Fruit fly (Drosophila melanogaster): ENCODE measurements around the gene CG13085.
A peak's percentile ranks its signal among the peaks of the same experiment; 100 is the strongest.

Gene CG13085

dm6 chr2L:19432424-19433015 lies 8.7 kb downstream of the CG13085 start, which contains the start of gene Rab9:
Gene Rab9 (plus strand): TSS chr2L:19432574.
- TF ChIP-seq EcR (GFP tag; optimal IDR thresholded peaks at IDR 0.05) (no peak), usp (GFP tag; optimal IDR thresholded peaks at IDR 0.05) (no peak), CG8478 (optimal IDR thresholded peaks at IDR 0.05) (no peak), Dll (optimal IDR thresholded peaks at IDR 0.05) (no peak), psq (optimal IDR thresholded peaks at IDR 0.05) (no peak), pan (optimal IDR thresholded peaks at IDR 0.05) (no peak)

dm6 chr2L:19433292-19433691 lies 9.4 kb downstream of the CG13085 start:
- TF ChIP-seq CG8478 (optimal IDR thresholded peaks at IDR 0.05) = no peak
- TF ChIP-seq psq (optimal IDR thresholded peaks at IDR 0.05) = no peak
- no peak for TF ChIP-seq EcR (GFP tag; optimal IDR thresholded peaks at IDR 0.05)
- TF ChIP-seq Dll (optimal IDR thresholded peaks at IDR 0.05) = no peak

dm6 chr2L:19434260-19434659 lies 10.4 kb downstream of the CG13085 start:
- TF ChIP-seq EcR (GFP tag; optimal IDR thresholded peaks at IDR 0.05) (no peak), psq (optimal IDR thresholded peaks at IDR 0.05) (no peak), usp (GFP tag; optimal IDR thresholded peaks at IDR 0.05) (no peak), pan (optimal IDR thresholded peaks at IDR 0.05) (no peak), Dll (optimal IDR thresholded peaks at IDR 0.05) (no peak), CG8478 (optimal IDR thresholded peaks at IDR 0.05) (no peak)

dm6 chr2L:19438685-19439597 lies 15.1 kb downstream of the CG13085 start:
- no peak for TF ChIP-seq Dll (optimal IDR thresholded peaks at IDR 0.05)
- no peak for TF ChIP-seq psq (optimal IDR thresholded peaks at IDR 0.05)
- TF ChIP-seq CG8478 (optimal IDR thresholded peaks at IDR 0.05) = no peak
- TF ChIP-seq usp (GFP tag; optimal IDR thresholded peaks at IDR 0.05) = no peak
- TF ChIP-seq pan (optimal IDR thresholded peaks at IDR 0.05) = no peak
- no peak for TF ChIP-seq EcR (GFP tag; optimal IDR thresholded peaks at IDR 0.05)

- TF ChIP-seq EcR (GFP tag; optimal IDR thresholded peaks at IDR 0.05) = no peak
These were observed 15.9 kb downstream of the CG13085 start for dm6 chr2L:19439598-19440230.

- no peak for TF ChIP-seq usp (GFP tag; optimal IDR thresholded peaks at IDR 0.05)
- no peak for TF ChIP-seq EcR (GFP tag; optimal IDR thresholded peaks at IDR 0.05)
- TF ChIP-seq psq (optimal IDR thresholded peaks at IDR 0.05) = no peak
- no peak for TF ChIP-seq Dll (optimal IDR thresholded peaks at IDR 0.05)
- no peak for TF ChIP-seq CG8478 (optimal IDR thresholded peaks at IDR 0.05)
- no peak for TF ChIP-seq pan (optimal IDR thresholded peaks at IDR 0.05)
These were observed 16.4 kb downstream of the CG13085 start for dm6 chr2L:19440285-19440684.

- TF ChIP-seq EcR (GFP tag; optimal IDR thresholded peaks at IDR 0.05) (peak in 1 of 2 experiments; percentile 75), CG8478 (optimal IDR thresholded peaks at IDR 0.05) (no peak)
These were observed 16.9 kb downstream of the CG13085 start for dm6 chr2L:19440732-19441131.

- TF ChIP-seq EcR (GFP tag; optimal IDR thresholded peaks at IDR 0.05) (no peak), usp (GFP tag; optimal IDR thresholded peaks at IDR 0.05) (no peak), CG8478 (optimal IDR thresholded peaks at IDR 0.05) (no peak)
These were observed 17.5 kb downstream of the CG13085 start for dm6 chr2L:19441339-19441738.

dm6 chr2L:19441791-19442190 lies 17.9 kb downstream of the CG13085 start, which contains the start of gene RanGAP:
Gene RanGAP (plus strand): TSS chr2L:19441959.
- TF ChIP-seq EcR (GFP tag; optimal IDR thresholded peaks at IDR 0.05) (no peak), usp (GFP tag; optimal IDR thresholded peaks at IDR 0.05) (no peak), CG8478 (optimal IDR thresholded peaks at IDR 0.05) (no peak), Dll (optimal IDR thresholded peaks at IDR 0.05) (no peak), pan (optimal IDR thresholded peaks at IDR 0.05) (no peak), psq (optimal IDR thresholded peaks at IDR 0.05) (no peak)

- no peak for TF ChIP-seq CG8478 (optimal IDR thresholded peaks at IDR 0.05)
- no peak for TF ChIP-seq psq (optimal IDR thresholded peaks at IDR 0.05)
- no peak for TF ChIP-seq pan (optimal IDR thresholded peaks at IDR 0.05)
- TF ChIP-seq Dll (optimal IDR thresholded peaks at IDR 0.05) = no peak
- TF ChIP-seq usp (GFP tag; optimal IDR thresholded peaks at IDR 0.05) = no peak
- no peak for TF ChIP-seq EcR (GFP tag; optimal IDR thresholded peaks at IDR 0.05)
These were observed 18.8 kb downstream of the CG13085 start, which contains the start of gene CG10237 for dm6 chr2L:19442627-19443026. Gene CG10237 (minus strand): TSS chr2L:19442727.

- TF ChIP-seq Dll (optimal IDR thresholded peaks at IDR 0.05) (no peak), psq (optimal IDR thresholded peaks at IDR 0.05) (no peak), CG8478 (optimal IDR thresholded peaks at IDR 0.05) (no peak), pan (optimal IDR thresholded peaks at IDR 0.05) (no peak), usp (GFP tag; optimal IDR thresholded peaks at IDR 0.05) (no peak), EcR (GFP tag; optimal IDR thresholded peaks at IDR 0.05) (no peak)
These were observed 20.9 kb downstream of the CG13085 start, which contains the start of gene Hs2st for dm6 chr2L:19444734-19445140. Gene Hs2st (minus strand): TSS chr2L:19444750.

Data from whole organism.